Worm (Caenorhabditis elegans) whole organism, L2 larva: ENCODE data around the gene ddo-3.

Source experiments
- C34F6.9 ChIP-seq: fragments of 150-350 bp; optimal IDR thresholded peaks from 2 replicates; lab custom pipeline; 2014; ENCODE audit warnings: missing biosample characterization, missing genetic modification characterization
- F13H6.1 ChIP-seq: sonication (generic microtip); optimal IDR thresholded peaks from 2 replicates; lab custom pipeline; 2016; ENCODE audit warnings: missing genetic modification characterization, missing compliant biosample characterization
- R02D3.7 ChIP-seq: fragments of 150-350 bp; optimal IDR thresholded peaks from 2 replicates; lab custom pipeline; 2014; ENCODE audit warnings: missing biosample characterization, missing genetic modification characterization
- ZK546.5 ChIP-seq: sonication (generic microtip); optimal IDR thresholded peaks from 2 replicates; lab custom pipeline; 2017; ENCODE audit warnings: missing biosample characterization, missing genetic modification characterization
- alr-1 ChIP-seq: fragments of 150-350 bp; optimal IDR thresholded peaks from 2 replicates; lab custom pipeline; 2014; ENCODE audit warnings: missing biosample characterization, missing genetic modification characterization
- aly-2 ChIP-seq: fragments of 150-350 bp; optimal IDR thresholded peaks from 2 replicates; lab custom pipeline; 2014; ENCODE audit warnings: missing biosample characterization, missing genetic modification characterization
- ama-1 ChIP-seq: fragments of 150-350 bp; optimal IDR thresholded peaks from 2 replicates; lab custom pipeline; 2018; ENCODE audit warnings: inconsistent platforms
- blmp-1 ChIP-seq: sonication (generic microtip); optimal IDR thresholded peaks from 2 replicates; lab custom pipeline; 2017; ENCODE audit warnings: missing genetic modification characterization, mild to moderate bottlenecking, missing compliant biosample characterization, antibody characterized with exemption, moderate library complexity; ENCODE audit not compliant: insufficient read depth
- ceh-16 ChIP-seq: fragments of 150-350 bp; optimal IDR thresholded peaks from 2 replicates; lab custom pipeline; 2014; ENCODE audit warnings: missing biosample characterization, missing genetic modification characterization
- ceh-82 ChIP-seq: fragments of 150-350 bp; optimal IDR thresholded peaks from 2 replicates; lab custom pipeline; 2014; ENCODE audit warnings: missing biosample characterization, missing genetic modification characterization
- crh-2 ChIP-seq: sonication (generic microtip); optimal IDR thresholded peaks from 2 replicates; lab custom pipeline; 2017; ENCODE audit warnings: missing biosample characterization, missing genetic modification characterization
- dmd-4 ChIP-seq: sonication (generic microtip); optimal IDR thresholded peaks from 2 replicates; lab custom pipeline; 2017; ENCODE audit warnings: missing biosample characterization, missing genetic modification characterization
- elt-1 ChIP-seq: fragments of 150-350 bp; optimal IDR thresholded peaks from 2 replicates; lab custom pipeline; 2014; ENCODE audit warnings: missing biosample characterization, missing genetic modification characterization
- elt-3 ChIP-seq: sonication (generic microtip); optimal IDR thresholded peaks from 2 replicates; lab custom pipeline; 2017; ENCODE audit warnings: missing biosample characterization, missing genetic modification characterization
- fos-1 ChIP-seq: fragments of 150-350 bp; optimal IDR thresholded peaks from 2 replicates; lab custom pipeline; 2014; ENCODE audit warnings: missing biosample characterization, missing genetic modification characterization
- gmeb-1 ChIP-seq: fragments of 150-350 bp; optimal IDR thresholded peaks from 2 replicates; lab custom pipeline; 2014; ENCODE audit warnings: missing biosample characterization, missing genetic modification characterization
- lin-11 ChIP-seq: fragments of 150-350 bp; sonication (generic microtip); optimal IDR thresholded peaks from 2 replicates; lab custom pipeline; 2014; ENCODE audit warnings: missing biosample characterization, missing genetic modification characterization, inconsistent platforms, mixed read lengths
- lin-13 ChIP-seq: fragments of 150-350 bp; optimal IDR thresholded peaks from 2 replicates; lab custom pipeline; 2014; ENCODE audit warnings: missing biosample characterization, missing genetic modification reagents, missing genetic modification characterization
- lin-39 ChIP-seq: fragments of 150-350 bp; optimal IDR thresholded peaks from 2 replicates; lab custom pipeline; 2014; ENCODE audit warnings: missing biosample characterization, missing genetic modification reagents, missing genetic modification characterization
- lsy-2 ChIP-seq, 2 experiments: fragments of 150-350 bp in 1 of 2; sonication (generic microtip) in 1 of 2; optimal IDR thresholded peaks; 2 replicates each; lab custom pipeline; 2014 to 2017; ENCODE audit warnings: missing biosample characterization in 2 of 2, missing genetic modification characterization in 2 of 2
- mab-5 ChIP-seq: fragments of 150-350 bp; optimal IDR thresholded peaks from 2 replicates; lab custom pipeline; 2014; ENCODE audit warnings: missing biosample characterization, missing genetic modification characterization
- mbf-1 ChIP-seq: sonication (generic microtip); optimal IDR thresholded peaks from 2 replicates; lab custom pipeline; 2017; ENCODE audit warnings: missing biosample characterization, missing genetic modification characterization
- mdl-1 ChIP-seq, 2 experiments: fragments of 150-350 bp in 1 of 2; sonication (generic microtip) in 1 of 2; optimal IDR thresholded peaks; 2 replicates each; lab custom pipeline; 2017; ENCODE audit warnings: missing biosample characterization in 2 of 2, missing genetic modification characterization in 2 of 2
- nhr-11 ChIP-seq: fragments of 150-350 bp; optimal IDR thresholded peaks from 2 replicates; lab custom pipeline; 2014; ENCODE audit warnings: missing biosample characterization, missing genetic modification characterization
- nhr-12 ChIP-seq: fragments of 150-350 bp; optimal IDR thresholded peaks from 2 replicates; lab custom pipeline; 2014; ENCODE audit warnings: missing biosample characterization, missing genetic modification characterization
- nhr-129 ChIP-seq: fragments of 150-350 bp; optimal IDR thresholded peaks from 2 replicates; lab custom pipeline; 2014; ENCODE audit warnings: missing biosample characterization, missing genetic modification characterization
- nhr-21 ChIP-seq: fragments of 150-350 bp; optimal IDR thresholded peaks from 2 replicates; lab custom pipeline; 2014; ENCODE audit warnings: missing biosample characterization, missing genetic modification characterization
- nhr-23 ChIP-seq: fragments of 150-350 bp; optimal IDR thresholded peaks from 2 replicates; lab custom pipeline; 2014; ENCODE audit warnings: missing biosample characterization, missing genetic modification reagents, missing genetic modification characterization
- nhr-237 ChIP-seq: fragments of 150-350 bp; optimal IDR thresholded peaks from 2 replicates; lab custom pipeline; 2014; ENCODE audit warnings: missing biosample characterization, missing genetic modification characterization
- nhr-25 ChIP-seq: fragments of 150-350 bp; sonication (generic microtip); optimal IDR thresholded peaks from 3 replicates; lab custom pipeline; 2014; ENCODE audit warnings: missing biosample characterization, missing genetic modification characterization
- nhr-6 ChIP-seq: fragments of 150-350 bp; optimal IDR thresholded peaks from 2 replicates; lab custom pipeline; 2014; ENCODE audit warnings: missing biosample characterization, missing genetic modification characterization
- nhr-77 ChIP-seq: fragments of 150-350 bp; optimal IDR thresholded peaks from 2 replicates; lab custom pipeline; 2014; ENCODE audit warnings: missing biosample characterization, missing genetic modification characterization
- sem-4 ChIP-seq: fragments of 150-350 bp; optimal IDR thresholded peaks from 2 replicates; lab custom pipeline; 2014; ENCODE audit warnings: missing biosample characterization, missing genetic modification reagents, missing genetic modification characterization
- skn-1 ChIP-seq: sonication (generic microtip); optimal IDR thresholded peaks from 2 replicates; lab custom pipeline; 2017; ENCODE audit warnings: missing biosample characterization, missing genetic modification characterization
- sma-3 ChIP-seq: sonication (generic microtip); optimal IDR thresholded peaks from 2 replicates; lab custom pipeline; 2016; ENCODE audit warnings: missing genetic modification reagents, missing genetic modification characterization, missing compliant biosample characterization
- sma-9 ChIP-seq, 2 experiments: fragments of 150-350 bp in 1 of 2; sonication (generic microtip) in 1 of 2; optimal IDR thresholded peaks; 2 replicates each; lab custom pipeline; 2014 to 2016; ENCODE audit warnings: missing genetic modification characterization in 2 of 2, mild to moderate bottlenecking in 1 of 2, missing biosample characterization in 1 of 2, missing compliant biosample characterization in 1 of 2, missing genetic modification reagents in 1 of 2, moderate library complexity in 1 of 2
- snpc-4 ChIP-seq: fragments of 150-350 bp; optimal IDR thresholded peaks from 2 replicates; lab custom pipeline; 2014; ENCODE audit warnings: missing biosample characterization, missing genetic modification characterization
- unc-55 ChIP-seq: fragments of 150-350 bp; sonication (generic microtip); optimal IDR thresholded peaks from 3 replicates; lab custom pipeline; 2014; ENCODE audit warnings: missing biosample characterization, missing genetic modification reagents, missing genetic modification characterization
- unc-62 ChIP-seq: fragments of 150-350 bp; optimal IDR thresholded peaks from 2 replicates; lab custom pipeline; 2014; ENCODE audit warnings: missing biosample characterization, missing genetic modification reagents, missing genetic modification characterization
- zag-1 ChIP-seq: fragments of 150-350 bp; optimal IDR thresholded peaks from 2 replicates; lab custom pipeline; 2014; ENCODE audit warnings: missing biosample characterization, missing genetic modification characterization
- ztf-1 ChIP-seq: fragments of 200-800 bp; sonication (Bioruptor generic); conservative IDR thresholded peaks from 2 replicates; pipeline ENCODE4 v1.3.6; 2022; ENCODE audit warnings: missing genetic modification characterization, missing compliant biosample characterization
- ztf-11 ChIP-seq: sonication (generic microtip); optimal IDR thresholded peaks from 2 replicates; lab custom pipeline; 2017; ENCODE audit warnings: missing biosample characterization, missing genetic modification characterization

Gene ddo-3

ce11 chrIII:6606022-6606467 is 18.4 kb downstream of the ddo-3 start (continued):
- no peak for TF ChIP-seq dmd-4 (tag; lab: Kevin White, UChicago)
- TF ChIP-seq elt-3 (tag; lab: Kevin White, UChicago) = no peak
- no peak for TF ChIP-seq nhr-237 (tag; lab: Kevin White, UChicago)
- no peak for TF ChIP-seq ztf-1
- TF ChIP-seq lin-11 (tag; lab: Kevin White, UChicago) = peak; percentile 4
- TF ChIP-seq nhr-25 (tag; lab: Kevin White, UChicago) = peak; percentile 52
- no peak for TF ChIP-seq skn-1 (tag; lab: Kevin White, UChicago)
- TF ChIP-seq blmp-1 (tag; lab: Kevin White, UChicago) = peak; percentile 54
- peak; percentile 75 for TF ChIP-seq zag-1 (tag; lab: Kevin White, UChicago)
- no peak for TF ChIP-seq nhr-12 (tag; lab: Kevin White, UChicago)
- TF ChIP-seq nhr-23 (tag; lab: Kevin White, UChicago) = no peak
- peak; percentile 78 to 85 for TF ChIP-seq mdl-1 (tag; optimal IDR thresholded peaks at IDR 0.05; lab: Kevin White, UChicago)
- TF ChIP-seq mbf-1 (tag; lab: Kevin White, UChicago) = no peak
- no peak for TF ChIP-seq nhr-77 (tag; lab: Kevin White, UChicago)
- TF ChIP-seq ceh-82 (tag; lab: Kevin White, UChicago) = no peak
- peak; percentile 78 for TF ChIP-seq sma-3
- TF ChIP-seq lin-13 = peak; percentile 82
- peak; percentile 63 for TF ChIP-seq mab-5
- TF ChIP-seq nhr-21 (tag; lab: Kevin White, UChicago) = peak; percentile 58
- TF ChIP-seq lin-39 = no peak
- TF ChIP-seq F13H6.1 = peak; percentile 73
- no peak for TF ChIP-seq ZK546.5
- no peak for TF ChIP-seq R02D3.7
- TF ChIP-seq lsy-2 (tag; optimal IDR thresholded peaks at IDR 0.05; lab: Kevin White, UChicago) = peak; percentile 52 to 86
- peak; percentile 73 for TF ChIP-seq ama-1 (lab: Kevin White, UChicago)
- TF ChIP-seq ceh-16 (tag; lab: Kevin White, UChicago) = no peak

DNA sequence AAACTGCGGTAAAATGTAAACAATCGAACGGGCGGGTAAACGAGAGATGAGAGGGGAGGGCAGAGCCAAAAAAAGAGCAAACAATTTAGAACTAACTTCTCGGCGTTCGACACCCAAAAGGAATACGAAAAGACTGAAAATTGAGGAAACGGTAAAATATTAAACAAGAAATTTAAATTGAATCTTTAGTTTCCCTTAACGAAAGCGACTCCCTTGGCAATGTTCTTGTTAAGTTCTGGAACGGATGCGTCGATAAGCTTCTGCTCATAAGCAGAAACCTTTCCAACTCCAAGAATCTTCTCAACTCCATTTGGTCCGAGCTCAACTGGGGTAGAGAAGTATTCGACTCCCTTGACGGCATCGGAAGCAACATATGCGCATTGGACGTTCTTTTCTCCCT is 19.0 kb downstream of the ddo-3 start:
- TF ChIP-seq alr-1 (tag; lab: Kevin White, UChicago) (no peak), nhr-23 (tag; lab: Kevin White, UChicago) (no peak), ceh-82 (tag; lab: Kevin White, UChicago) (no peak), sem-4 (no peak), ztf-1 (no peak), ceh-16 (tag; lab: Kevin White, UChicago) (no peak)

DNA sequence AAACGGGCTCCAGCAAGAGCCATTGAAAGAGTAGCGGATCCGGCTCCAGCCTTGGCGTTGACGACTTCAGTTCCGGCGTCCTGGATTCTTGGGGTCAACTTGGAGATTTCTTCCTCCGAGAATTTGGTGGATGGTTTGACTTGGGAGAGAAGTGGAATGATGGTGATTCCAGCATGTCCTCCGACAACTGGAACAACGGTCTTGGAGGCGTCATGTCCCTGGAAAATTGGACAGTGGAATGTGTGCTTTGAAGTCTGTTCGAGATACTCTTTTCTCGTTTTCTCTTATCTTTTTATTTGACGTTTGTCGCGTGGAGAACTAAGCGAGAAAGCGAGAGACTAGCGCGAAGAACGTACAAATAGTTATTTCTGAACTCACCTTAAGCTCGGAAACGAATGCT is 19.4 kb downstream of the ddo-3 start:
- no peak for TF ChIP-seq elt-3 (tag; lab: Kevin White, UChicago)
- TF ChIP-seq nhr-6 (tag; lab: Kevin White, UChicago) = no peak

DNA sequence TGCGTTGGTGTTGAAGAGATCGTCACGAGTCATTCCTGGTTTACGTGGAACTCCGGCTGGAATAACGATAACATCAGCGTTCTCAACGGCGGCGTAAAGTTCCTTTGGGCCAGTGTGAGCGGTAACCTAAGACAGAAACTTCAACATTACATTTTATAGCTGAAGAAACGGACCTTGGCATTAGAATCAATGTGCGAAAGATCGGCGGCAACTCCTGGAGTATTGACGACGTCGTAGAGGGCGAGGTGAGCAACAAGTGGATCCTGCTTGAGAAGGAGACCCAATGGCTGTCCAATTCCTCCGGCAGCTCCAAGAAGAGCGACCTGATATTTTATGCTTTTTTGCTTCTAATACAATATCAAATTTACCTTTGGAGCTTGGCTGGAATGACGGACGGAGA is 20.0 kb downstream of the ddo-3 start:
- TF ChIP-seq ztf-11 (tag; lab: Kevin White, UChicago) (no peak), crh-2 (no peak), nhr-129 (tag; lab: Kevin White, UChicago) (no peak), unc-62 (GFP tag; lab: Kevin White, UChicago) (no peak)

ce11 chrIII:6608101-6608672 is 20.5 kb downstream of the ddo-3 start, which contains the start of the genes mdh-2 and F20H11.4:
Gene mdh-2 (minus strand): TSS chrIII:6608106.
Gene F20H11.4 (plus strand): TSS chrIII:6608622.
- TF ChIP-seq aly-2 (tag; lab: Kevin White, UChicago) (no peak), ceh-16 (tag; lab: Kevin White, UChicago) (no peak), F13H6.1 (peak; percentile 66), blmp-1 (tag; lab: Kevin White, UChicago) (no peak), snpc-4 (tag; lab: Kevin White, UChicago) (peak; percentile 65), mbf-1 (tag; lab: Kevin White, UChicago) (no peak), lin-11 (tag; lab: Kevin White, UChicago) (peak; percentile 83), elt-3 (tag; lab: Kevin White, UChicago) (no peak), sma-9 (GFP tag; optimal IDR thresholded peaks at IDR 0.05; lab: Kevin White, UChicago) (peak; percentile 85), sma-9 (tag; optimal IDR thresholded peaks at IDR 0.05; lab: Kevin White, UChicago) (no peak), C34F6.9 (tag; lab: Kevin White, UChicago) (peak; percentile 91), unc-62 (GFP tag; lab: Kevin White, UChicago) (no peak), unc-55 (GFP tag; lab: Kevin White, UChicago) (peak; percentile 95), ztf-1 (no peak), gmeb-1 (tag; lab: Kevin White, UChicago) (peak; percentile 95), nhr-11 (no peak), lin-13 (peak; percentile 88), R02D3.7 (no peak), nhr-6 (tag; lab: Kevin White, UChicago) (no peak), skn-1 (tag; lab: Kevin White, UChicago) (no peak), sem-4 (peak; percentile 49), nhr-21 (tag; lab: Kevin White, UChicago) (peak; percentile 67), fos-1 (tag; lab: Kevin White, UChicago) (peak; percentile 54), elt-1 (no peak), mab-5 (peak; percentile 21), ama-1 (lab: Kevin White, UChicago) (peak; percentile 67), ceh-82 (tag; lab: Kevin White, UChicago) (peak; percentile 5), nhr-23 (tag; lab: Kevin White, UChicago) (no peak), lin-39 (no peak), lsy-2 (tag; optimal IDR thresholded peaks at IDR 0.05; lab: Kevin White, UChicago) (peak; percentile 55 to 90)
